Worm (Caenorhabditis elegans): ENCODE data around the gene T09F5.10.

DNA sequence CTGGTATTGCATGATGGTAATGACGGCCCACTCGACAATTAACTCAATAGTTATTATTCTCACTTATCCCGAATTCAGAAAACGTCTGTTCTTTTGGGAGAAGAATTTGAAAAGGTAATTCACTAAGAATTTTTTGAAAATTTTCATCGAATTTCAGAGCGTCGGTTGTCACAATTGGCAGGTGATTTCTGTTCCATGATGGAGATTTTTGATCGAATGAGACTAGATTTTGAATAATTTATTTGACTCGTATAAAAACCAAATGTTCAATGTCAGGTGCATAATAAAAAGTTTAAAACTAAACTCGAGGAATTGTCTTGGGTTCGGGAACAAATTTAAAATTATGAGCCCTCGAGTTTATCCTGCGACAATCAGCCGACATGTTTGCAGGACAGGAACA is 36.8 kb downstream of the T09F5.10 start, which contains the start of gene sri-25:
- no peak for TF ChIP-seq sptf-1 (tag; optimal IDR thresholded peaks at IDR 0.05)
- TF ChIP-seq ces-1 (GFP tag; optimal IDR thresholded peaks at IDR 0.05), result no peak
